Worm (Caenorhabditis elegans): ENCODE measurements around the gene flp-20.

Gene flp-20

DNA sequence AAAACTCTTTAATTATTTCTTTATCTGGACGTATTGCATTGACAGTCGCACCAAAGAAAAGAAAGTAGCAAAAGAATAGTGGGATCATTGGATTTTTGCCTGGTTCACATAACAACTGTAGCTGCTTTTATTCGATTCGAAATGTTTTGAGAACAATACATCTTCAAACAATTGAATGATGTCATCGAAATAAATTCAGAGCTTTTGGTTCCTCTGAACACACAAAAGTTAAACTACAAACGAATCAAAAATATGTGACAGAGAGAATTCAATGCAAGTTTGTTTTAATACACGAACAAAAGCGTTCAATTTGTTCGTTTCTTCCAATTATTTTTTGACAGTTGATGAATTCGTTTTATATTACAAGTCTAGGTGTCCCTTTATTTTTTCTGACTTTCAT is 38.5 kb downstream of the flp-20 start, which contains the start of gene H29C22.1:
Gene H29C22.1 (minus strand): TSS at position 101 of the 400 bp plus-strand sequence.
- TF ChIP-seq hmg-20 (GFP tag; IDR thresholded peaks at IDR 0.05), result no peak

DNA sequence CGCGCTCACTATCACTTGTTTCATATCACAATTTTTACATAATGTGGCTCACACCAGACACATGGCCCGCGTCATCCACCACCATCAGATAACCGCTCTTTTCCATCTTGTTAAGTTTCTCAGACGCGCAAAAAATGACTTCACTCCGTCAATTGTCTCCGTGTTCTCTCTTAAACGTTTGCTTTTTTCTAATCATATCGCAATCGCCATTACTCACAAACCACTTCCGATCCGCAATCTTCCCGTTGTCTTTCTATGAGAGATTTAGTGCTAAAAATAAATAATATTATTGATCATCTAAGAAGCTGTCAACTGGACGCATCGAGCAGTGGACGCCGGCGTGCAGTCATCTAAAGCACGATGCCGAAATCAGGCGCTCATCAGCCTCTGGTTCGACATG is 46.3 kb downstream of the flp-20 start, which contains the start of gene tmc-2:
Gene tmc-2 (plus strand): TSS at position 301 of the 400 bp plus-strand sequence.
- TF ChIP-seq bed-2 (GFP tag; IDR thresholded peaks at IDR 0.05), result no peak
- no peak for TF ChIP-seq xnd-1 (tag; optimal IDR thresholded peaks at IDR 0.05)
- TF ChIP-seq K11D2.4 (GFP tag; IDR thresholded peaks at IDR 0.05), result no peak
- TF ChIP-seq chd-7 (tag; optimal IDR thresholded peaks at IDR 0.05), result no peak
- TF ChIP-seq madf-6 (GFP tag; IDR thresholded peaks at IDR 0.05), result no peak
- no peak for TF ChIP-seq snpc-3.4 (tag; optimal IDR thresholded peaks at IDR 0.05)
- TF ChIP-seq lin-26 (GFP tag; IDR thresholded peaks at IDR 0.05), result no peak
- TF ChIP-seq Y79H2A.3 (GFP tag; conservative IDR thresholded peaks at IDR 0.05), result no peak
- TF ChIP-seq hrde-1 (tag; optimal IDR thresholded peaks at IDR 0.05; ENCODE audit: borderline replicate concordance), result no peak
- TF ChIP-seq zfh-2 (GFP tag; conservative IDR thresholded peaks at IDR 0.05), result no peak
- no peak for TF ChIP-seq bed-1 (GFP tag; IDR thresholded peaks at IDR 0.05)
- TF ChIP-seq ceh-40 (GFP tag; IDR thresholded peaks at IDR 0.05), result no peak
- TF ChIP-seq nhr-179 (tag; optimal IDR thresholded peaks at IDR 0.05), result no peak
- no peak for TF ChIP-seq Y53F4B.3 (GFP tag; IDR thresholded peaks at IDR 0.05)
- TF ChIP-seq hsf-1 (GFP tag; IDR thresholded peaks at IDR 0.05), result no peak
- no peak for TF ChIP-seq sdz-38 (tag; optimal IDR thresholded peaks at IDR 0.05)
- TF ChIP-seq F57A8.1 (GFP tag; optimal IDR thresholded peaks at IDR 0.05), result no peak
- no peak for TF ChIP-seq T07F8.4 (tag; optimal IDR thresholded peaks at IDR 0.05)

DNA sequence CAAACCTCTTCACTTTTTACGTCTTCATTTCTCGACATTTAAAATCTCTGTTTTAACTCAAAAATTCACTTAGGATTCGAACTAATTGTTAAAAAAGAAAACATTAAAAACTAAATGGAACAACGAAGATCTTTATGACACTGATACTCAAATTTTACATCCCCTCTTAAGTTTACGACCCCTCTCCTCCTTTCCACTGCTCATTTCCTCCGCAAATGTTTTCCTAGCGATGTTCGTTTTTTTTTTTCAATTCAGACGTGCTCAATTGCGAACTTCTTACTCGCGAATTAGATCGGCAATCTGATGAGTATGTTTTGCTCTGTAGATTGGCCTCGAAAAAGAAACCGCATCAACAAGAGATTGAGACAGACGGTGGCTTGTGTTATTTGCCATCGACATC is 46.9 kb downstream of the flp-20 start:
- TF ChIP-seq C17E4.6 (GFP tag; IDR thresholded peaks at IDR 0.05) (no peak), lsy-27 (tag; optimal IDR thresholded peaks at IDR 0.05; ENCODE audit: borderline replicate concordance, insufficient read depth) (no peak), K12H6.12 (tag; optimal IDR thresholded peaks at IDR 0.05) (no peak), egl-18 (GFP tag; IDR thresholded peaks at IDR 0.05) (no peak), tbp1 (GFP tag; optimal IDR thresholded peaks at IDR 0.05) (no peak), athp-1 (tag; optimal IDR thresholded peaks at IDR 0.05) (no peak), Y67H2A.10 (GFP tag; conservative IDR thresholded peaks at IDR 0.05) (no peak), akir-1 (GFP tag; optimal IDR thresholded peaks at IDR 0.05) (no peak), fkh-3 (tag; optimal IDR thresholded peaks at IDR 0.05) (no peak), ceh-27 (GFP tag; optimal IDR thresholded peaks at IDR 0.05) (no peak), F10E7.11 (tag; optimal IDR thresholded peaks at IDR 0.05) (no peak), atf-7 (tag; optimal IDR thresholded peaks at IDR 0.05) (no peak)

DNA sequence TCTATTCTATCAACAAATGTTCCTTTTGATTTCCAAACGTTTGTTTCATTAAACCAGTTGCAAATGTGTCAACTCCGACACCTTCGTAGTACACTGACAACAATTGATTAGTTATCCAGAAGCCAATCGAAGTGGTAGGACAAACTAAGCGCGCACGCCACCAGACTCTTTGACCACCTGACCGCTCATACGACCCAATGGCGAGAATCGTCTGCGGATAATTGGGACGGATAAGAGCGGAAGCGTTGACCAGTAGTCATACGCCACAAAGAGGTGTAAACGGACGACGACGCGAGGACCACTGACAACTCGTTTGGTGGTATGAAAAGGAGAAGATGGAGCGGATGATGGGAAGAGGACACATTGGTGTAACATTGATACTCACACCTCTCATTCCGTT is 49.3 kb downstream of the flp-20 start:
- no peak for TF ChIP-seq unc-62 (GFP tag; optimal IDR thresholded peaks at IDR 0.05)
- TF ChIP-seq lag-1 (GFP tag; IDR thresholded peaks at IDR 0.05), result no peak
- TF ChIP-seq snpc-3.4 (tag; optimal IDR thresholded peaks at IDR 0.05), result no peak
- TF ChIP-seq aptf-2 (GFP tag; conservative IDR thresholded peaks at IDR 0.05), result no peak
- no peak for TF ChIP-seq ceh-100 (GFP tag; IDR thresholded peaks at IDR 0.05)
- no peak for TF ChIP-seq cebp-2 (GFP tag; IDR thresholded peaks at IDR 0.05)
- no peak for TF ChIP-seq egl-18 (GFP tag; IDR thresholded peaks at IDR 0.05)
- TF ChIP-seq Y53G8AR.9 (GFP tag; conservative IDR thresholded peaks at IDR 0.05), result no peak
- no peak for TF ChIP-seq tlf-1 (GFP tag; optimal IDR thresholded peaks at IDR 0.05)
- TF ChIP-seq C06A6.2 (GFP tag; conservative IDR thresholded peaks at IDR 0.05), result no peak
- TF ChIP-seq C17E4.6 (GFP tag; IDR thresholded peaks at IDR 0.05), result no peak
- no peak for TF ChIP-seq tbp1 (GFP tag; optimal IDR thresholded peaks at IDR 0.05)
- no peak for TF ChIP-seq nhr-120 (GFP tag; IDR thresholded peaks at IDR 0.05)
- TF ChIP-seq hlh-26 (GFP tag; conservative IDR thresholded peaks at IDR 0.05), result no peak
- no peak for TF ChIP-seq ztf-3 (GFP tag; optimal IDR thresholded peaks at IDR 0.05)
- TF ChIP-seq B0261.1 (tag; optimal IDR thresholded peaks at IDR 0.05), result no peak
- TF ChIP-seq B0336.3 (GFP tag; IDR thresholded peaks at IDR 0.05), result no peak
- TF ChIP-seq mxl-1 (tag; optimal IDR thresholded peaks at IDR 0.05), result no peak
- no peak for TF ChIP-seq Y53F4B.3 (GFP tag; IDR thresholded peaks at IDR 0.05)
- no peak for TF ChIP-seq attf-5 (GFP tag; optimal IDR thresholded peaks at IDR 0.05)

Measured in whole organism, young adult.